Worm (Caenorhabditis elegans) whole organism, young adult: ENCODE data around the gene T24E12.10.
A peak's percentile ranks its signal among the peaks of the same experiment; 100 is the strongest.

Source experiments
- B0336.3 ChIP-seq: fragments of 200-800 bp; sonication (Bioruptor generic); IDR thresholded peaks from 2 replicates; pipeline ENCODE4 v1.3.6; 2022; ENCODE audit warnings: missing genetic modification characterization, missing compliant biosample characterization
- F22D6.2 ChIP-seq: sonication (generic microtip); optimal IDR thresholded peaks from 2 replicates; lab custom pipeline; 2016; ENCODE audit warnings: mild to moderate bottlenecking, missing genetic modification characterization, missing compliant biosample characterization
- F23B12.7 ChIP-seq: sonication (generic microtip); optimal IDR thresholded peaks from 2 replicates; lab custom pipeline; 2017; ENCODE audit warnings: missing genetic modification characterization, mild to moderate bottlenecking, missing compliant biosample characterization, antibody characterized with exemption, moderate library complexity; ENCODE audit not compliant: insufficient read depth
- F39B2.1 ChIP-seq: fragments of 200-800 bp; sonication (Bioruptor generic); IDR thresholded peaks from 2 replicates; pipeline ENCODE4 v1.3.6; 2022; ENCODE audit warnings: missing genetic modification reagents, missing genetic modification characterization, missing compliant biosample characterization
- K12H6.12 ChIP-seq: fragments of 200-800 bp; sonication (Bioruptor generic); optimal IDR thresholded peaks from 2 replicates; lab custom pipeline; 2018; ENCODE audit warnings: mild to moderate bottlenecking, missing genetic modification characterization, missing compliant biosample characterization
- T26A5.8 ChIP-seq: sonication (generic microtip); optimal IDR thresholded peaks from 2 replicates; lab custom pipeline; 2016; ENCODE audit warnings: missing genetic modification characterization, missing compliant biosample characterization
- Y53F4B.3 ChIP-seq: fragments of 200-800 bp; sonication (Bioruptor generic); IDR thresholded peaks from 2 replicates; pipeline ENCODE4 v1.3.6; 2022; ENCODE audit warnings: missing genetic modification reagents, missing genetic modification characterization, missing compliant biosample characterization
- Y56A3A.18 ChIP-seq: fragments of 200-800 bp; sonication (Bioruptor generic); IDR thresholded peaks from 2 replicates; pipeline ENCODE4 v1.3.6; 2022; ENCODE audit warnings: missing genetic modification reagents, missing genetic modification characterization, missing compliant biosample characterization
- ZK185.1 ChIP-seq: sonication (generic microtip); optimal IDR thresholded peaks from 2 replicates; lab custom pipeline; 2016; ENCODE audit warnings: mild to moderate bottlenecking, missing genetic modification characterization, missing compliant biosample characterization; ENCODE audit not compliant: poor library complexity, severe bottlenecking
- akir-1 ChIP-seq: fragments of 200-800 bp; sonication (Bioruptor generic); optimal IDR thresholded peaks from 2 replicates; lab custom pipeline; 2018; ENCODE audit warnings: mild to moderate bottlenecking, missing genetic modification characterization, moderate library complexity, missing compliant biosample characterization
- aptf-2 ChIP-seq: fragments of 200-800 bp; sonication (Bioruptor generic); conservative IDR thresholded peaks from 2 replicates; pipeline ENCODE4 v1.3.6; 2022; ENCODE audit warnings: missing genetic modification reagents, missing genetic modification characterization, missing compliant biosample characterization
- attf-6 ChIP-seq: fragments of 200-800 bp; sonication (Bioruptor generic); IDR thresholded peaks from 2 replicates; pipeline ENCODE4 v1.3.6; 2022; ENCODE audit warnings: missing genetic modification reagents, missing genetic modification characterization, missing compliant biosample characterization
- ccch-3 ChIP-seq: fragments of 200-800 bp; sonication (Bioruptor generic); optimal IDR thresholded peaks from 2 replicates; lab custom pipeline; 2018; ENCODE audit warnings: mild to moderate bottlenecking, missing genetic modification characterization, missing compliant biosample characterization
- ceh-58 ChIP-seq: fragments of 200-800 bp; sonication (Bioruptor generic); IDR thresholded peaks from 2 replicates; pipeline ENCODE4 v1.3.6; 2022; ENCODE audit warnings: missing genetic modification characterization, missing compliant biosample characterization
- ceh-79 ChIP-seq: sonication (generic microtip); optimal IDR thresholded peaks from 2 replicates; lab custom pipeline; 2017; ENCODE audit warnings: mild to moderate bottlenecking, missing genetic modification characterization, missing compliant biosample characterization
- chd-7 ChIP-seq: sonication (generic microtip); optimal IDR thresholded peaks from 2 replicates; lab custom pipeline; 2016; ENCODE audit warnings: mild to moderate bottlenecking, missing genetic modification characterization, moderate library complexity, missing compliant biosample characterization
- dox-1 ChIP-seq: fragments of 200-800 bp; sonication (Bioruptor generic); IDR thresholded peaks from 2 replicates; pipeline ENCODE4 v1.3.6; 2022; ENCODE audit warnings: missing genetic modification reagents, missing genetic modification characterization, missing compliant biosample characterization
- efl-1 ChIP-seq: fragments of 150-350 bp; optimal IDR thresholded peaks from 2 replicates; lab custom pipeline; 2014; ENCODE audit warnings: missing biosample characterization, missing genetic modification reagents, missing genetic modification characterization
- ets-4 ChIP-seq: fragments of 200-800 bp; sonication (Bioruptor generic); optimal IDR thresholded peaks from 2 replicates; lab custom pipeline; 2018; ENCODE audit warnings: mild to moderate bottlenecking, missing genetic modification characterization, missing compliant biosample characterization
- fkh-3 ChIP-seq: sonication (generic microtip); optimal IDR thresholded peaks from 2 replicates; lab custom pipeline; 2016; ENCODE audit warnings: mild to moderate bottlenecking, missing genetic modification characterization, missing compliant biosample characterization
- gei-17 ChIP-seq: fragments of 200-800 bp; sonication (Bioruptor generic); optimal IDR thresholded peaks from 2 replicates; lab custom pipeline; 2018; ENCODE audit warnings: mild to moderate bottlenecking, missing genetic modification characterization, missing compliant biosample characterization
- lag-1 ChIP-seq: fragments of 200-800 bp; sonication (Bioruptor generic); IDR thresholded peaks from 2 replicates; pipeline ENCODE4 v1.3.6; 2022; ENCODE audit warnings: missing genetic modification reagents, missing genetic modification characterization, missing compliant biosample characterization
- let-526 ChIP-seq: fragments of 200-800 bp; sonication (Bioruptor generic); IDR thresholded peaks from 2 replicates; pipeline ENCODE4 v1.3.6; 2022; ENCODE audit warnings: missing genetic modification reagents, missing genetic modification characterization, missing compliant biosample characterization
- lin-26 ChIP-seq: fragments of 200-800 bp; sonication (Bioruptor generic); IDR thresholded peaks from 2 replicates; pipeline ENCODE4 v1.3.6; 2022; ENCODE audit warnings: missing genetic modification reagents, missing genetic modification characterization, missing compliant biosample characterization
- madf-6 ChIP-seq: fragments of 200-800 bp; sonication (Bioruptor generic); IDR thresholded peaks from 2 replicates; pipeline ENCODE4 v1.3.6; 2022; ENCODE audit warnings: missing genetic modification reagents, missing genetic modification characterization, missing compliant biosample characterization
- madf-8 ChIP-seq: fragments of 200-800 bp; sonication (Bioruptor generic); conservative IDR thresholded peaks from 2 replicates; pipeline ENCODE4 v1.3.6; 2022; ENCODE audit warnings: missing genetic modification reagents, missing genetic modification characterization, missing compliant biosample characterization
- mxl-1 ChIP-seq: sonication (generic microtip); optimal IDR thresholded peaks from 2 replicates; lab custom pipeline; 2016; ENCODE audit warnings: missing genetic modification characterization, missing compliant biosample characterization
- pbrm-1 ChIP-seq: fragments of 200-800 bp; sonication (Bioruptor generic); IDR thresholded peaks from 2 replicates; pipeline ENCODE4 v1.3.6; 2022; ENCODE audit warnings: missing genetic modification reagents, missing genetic modification characterization, missing compliant biosample characterization
- repo-1 ChIP-seq: sonication (generic microtip); optimal IDR thresholded peaks from 2 replicates; lab custom pipeline; 2017; ENCODE audit warnings: mild to moderate bottlenecking, missing genetic modification characterization, missing compliant biosample characterization
- snpc-3.4 ChIP-seq: sonication (generic microtip); optimal IDR thresholded peaks from 2 replicates; lab custom pipeline; 2017; ENCODE audit warnings: missing genetic modification characterization, mild to moderate bottlenecking, missing compliant biosample characterization, antibody characterized with exemption, moderate library complexity, missing genotype, missing genetic modification reagents
- tbx-9 ChIP-seq: sonication (generic microtip); optimal IDR thresholded peaks from 2 replicates; lab custom pipeline; 2016; ENCODE audit warnings: borderline replicate concordance, missing genetic modification characterization, inconsistent platforms, missing compliant biosample characterization
- zfh-2 ChIP-seq: fragments of 200-800 bp; sonication (Bioruptor generic); conservative IDR thresholded peaks from 2 replicates; pipeline ENCODE4 v1.3.6; 2022; ENCODE audit warnings: missing genetic modification reagents, missing genetic modification characterization, missing compliant biosample characterization
- zim-3 ChIP-seq: sonication (generic microtip); optimal IDR thresholded peaks from 2 replicates; lab custom pipeline; 2017; ENCODE audit warnings: mild to moderate bottlenecking, missing genetic modification characterization, moderate library complexity, missing compliant biosample characterization
- ztf-22 ChIP-seq: fragments of 200-800 bp; sonication (Bioruptor generic); optimal IDR thresholded peaks from 2 replicates; lab custom pipeline; 2018; ENCODE audit warnings: mild to moderate bottlenecking, missing genetic modification characterization, moderate library complexity, missing compliant biosample characterization

T24E12.10 gene

ce11 chrII:3785756-3786155 lies 12.7 kb upstream of the T24E12.10 start:
- TF ChIP-seq gei-17 (GFP tag; lab: Kevin White, UChicago) (no peak), Y56A3A.18 (GFP tag; lab: Robert Waterston, UW) (no peak), B0336.3 (GFP tag; lab: Robert Waterston, UW) (no peak), zfh-2 (GFP tag; lab: Robert Waterston, UW) (peak; percentile 70), mxl-1 (tag; lab: Kevin White, UChicago) (no peak), ets-4 (no peak), attf-6 (GFP tag; lab: Robert Waterston, UW) (no peak), madf-8 (GFP tag; lab: Robert Waterston, UW) (no peak)

- TF ChIP-seq ceh-58 (no peak), aptf-2 (GFP tag; lab: Robert Waterston, UW) (peak; percentile 84; the same call in 1 of the 2 replicates)
Measured at ce11 chrII:3785257-3785656, 12.2 kb upstream of the T24E12.10 start, which contains the start of gene T24E12.1. Gene T24E12.1 (plus strand): TSS chrII:3785557.

- TF ChIP-seq dox-1 (GFP tag; lab: Robert Waterston, UW) (no peak), T26A5.8 (no peak), akir-1 (GFP tag; lab: Kevin White, UChicago) (no peak), let-526 (no peak), madf-6 (GFP tag; lab: Robert Waterston, UW) (no peak), zfh-2 (GFP tag; lab: Robert Waterston, UW) (no peak), lag-1 (GFP tag; lab: Robert Waterston, UW) (no peak), ztf-22 (no peak)
Measured at ce11 chrII:3782309-3783000, 9.4 kb upstream of the T24E12.10 start, which contains the start of gene T24E12.2. Gene T24E12.2 (plus strand): TSS chrII:3782950.

- TF ChIP-seq ccch-3 (no peak), F23B12.7 (tag; lab: Kevin White, UChicago) (no peak), pbrm-1 (GFP tag; lab: Robert Waterston, UW) (no peak), F39B2.1 (GFP tag; lab: Robert Waterston, UW) (no peak), snpc-3.4 (no peak), ceh-79 (tag; lab: Kevin White, UChicago) (no peak), tbx-9 (tag; lab: Kevin White, UChicago) (no peak), fkh-3 (no peak), K12H6.12 (tag; lab: Kevin White, UChicago) (no peak), Y53F4B.3 (GFP tag; lab: Robert Waterston, UW) (no peak), efl-1 (GFP tag; lab: Kevin White, UChicago) (no peak), chd-7 (tag; lab: Kevin White, UChicago) (no peak), F22D6.2 (tag; lab: Kevin White, UChicago) (no peak), ZK185.1 (no peak), repo-1 (no peak), zim-3 (tag; lab: Kevin White, UChicago) (no peak), lin-26 (GFP tag; lab: Robert Waterston, UW) (no peak)
Measured at ce11 chrII:3781238-3781637, 8.2 kb upstream of the T24E12.10 start.
